Fruit fly (Drosophila melanogaster) whole organism, embryonic: Measurements from ENCODE around the gene ZnT86D.

Experiments used
- Bdp1 ChIP-seq: fragments of 200-800 bp; sonication (Bioruptor generic); optimal IDR thresholded peaks from 3 replicates; lab custom pipeline; 2016; ENCODE audit warnings: missing biosample characterization, missing genetic modification characterization
- CG10147 ChIP-seq: fragments of 200-800 bp; sonication (Bioruptor generic); optimal IDR thresholded peaks from 2 replicates; lab custom pipeline; 2019; ENCODE audit warnings: missing biosample characterization, mild to moderate bottlenecking, missing genetic modification characterization, moderate library complexity
- CG10654 ChIP-seq: fragments of 200-800 bp; sonication (Bioruptor generic); optimal IDR thresholded peaks from 2 replicates; lab custom pipeline; 2016; ENCODE audit warnings: missing biosample characterization, missing genetic modification characterization
- CG10959 ChIP-seq: fragments of 200-800 bp; sonication (Bioruptor generic); IDR thresholded peaks from 2 replicates; pipeline ENCODE4 v1.3.6; 2022; ENCODE audit warnings: missing biosample characterization, missing genetic modification characterization
- CG11456 ChIP-seq: fragments of 200-800 bp; sonication (Bioruptor generic); IDR thresholded peaks from 3 replicates; pipeline ENCODE4 v1.3.6; 2022; ENCODE audit warnings: missing biosample characterization, missing genetic modification characterization
- CG11560 ChIP-seq: fragments of 200-800 bp; sonication (Bioruptor generic); IDR thresholded peaks from 3 replicates; pipeline ENCODE4 v1.3.6; 2022; ENCODE audit warnings: missing biosample characterization, missing genetic modification characterization
- CG12659 ChIP-seq: fragments of 200-800 bp; sonication (Bioruptor generic); optimal IDR thresholded peaks from 3 replicates; lab custom pipeline; 2017; ENCODE audit warnings: mild to moderate bottlenecking, missing biosample characterization, missing genetic modification reagents, missing genetic modification characterization
- CG12744 ChIP-seq: fragments of 200-800 bp; sonication (Bioruptor generic); optimal IDR thresholded peaks from 2 replicates; lab custom pipeline; 2016; ENCODE audit warnings: missing biosample characterization, missing genetic modification characterization
- CG13123 ChIP-seq: fragments of 200-800 bp; sonication (Bioruptor generic); optimal IDR thresholded peaks from 2 replicates; lab custom pipeline; 2016; ENCODE audit warnings: missing biosample characterization, missing genetic modification characterization
- CG13775 ChIP-seq: fragments of 200-800 bp; sonication (Bioruptor generic); optimal IDR thresholded peaks from 3 replicates; lab custom pipeline; 2017; ENCODE audit warnings: missing biosample characterization, mild to moderate bottlenecking, missing genetic modification characterization
- CG14860 ChIP-seq: fragments of 200-800 bp; sonication (Bioruptor generic); IDR thresholded peaks from 3 replicates; pipeline ENCODE4 v1.3.6; 2022; ENCODE audit warnings: missing biosample characterization, missing genetic modification characterization; ENCODE audit not compliant: partially characterized antibody
- CG16779 ChIP-seq: fragments of 200-800 bp; sonication (Bioruptor generic); IDR thresholded peaks from 2 replicates; pipeline ENCODE4 v1.3.6; 2022; ENCODE audit warnings: missing biosample characterization, missing genetic modification characterization
- CG17829 ChIP-seq: fragments of 200-800 bp; optimal IDR thresholded peaks from 2 replicates; lab custom pipeline; 2019; ENCODE audit warnings: missing biosample characterization, mild to moderate bottlenecking, missing genetic modification characterization, moderate library complexity
- CG2116 ChIP-seq: fragments of 200-800 bp; sonication (Bioruptor generic); optimal IDR thresholded peaks from 3 replicates; lab custom pipeline; 2018; ENCODE audit warnings: missing biosample characterization, mild to moderate bottlenecking, missing genetic modification characterization
- CG2199 ChIP-seq: fragments of 200-800 bp; sonication (Bioruptor generic); IDR thresholded peaks from 3 replicates; pipeline ENCODE4 v1.3.6; 2022; ENCODE audit warnings: missing biosample characterization, missing genetic modification characterization
- CG2875 ChIP-seq: fragments of 200-800 bp; sonication (Bioruptor generic); optimal IDR thresholded peaks from 2 replicates; lab custom pipeline; 2017; ENCODE audit warnings: missing biosample characterization, mild to moderate bottlenecking, missing genetic modification characterization, missing genetic modification reagents
- CG30431 ChIP-seq: fragments of 200-800 bp; sonication (Bioruptor generic); optimal IDR thresholded peaks from 2 replicates; lab custom pipeline; 2017; ENCODE audit warnings: missing biosample characterization, missing genetic modification characterization
- CG34422 ChIP-seq: fragments of 200-800 bp; sonication (Bioruptor generic); IDR thresholded peaks from 3 replicates; pipeline ENCODE4 v1.3.6; 2022; ENCODE audit warnings: missing biosample characterization, missing genetic modification characterization
- CG3838 ChIP-seq: fragments of 200-800 bp; sonication (Bioruptor generic); optimal IDR thresholded peaks from 3 replicates; lab custom pipeline; 2016; ENCODE audit warnings: missing biosample characterization, missing genetic modification characterization
- CG42726 ChIP-seq: fragments of 200-800 bp; sonication (Bioruptor generic); IDR thresholded peaks from 2 replicates; pipeline ENCODE4 v1.3.6; 2022; ENCODE audit warnings: missing biosample characterization, missing genetic modification characterization; ENCODE audit not compliant: partially characterized antibody
- CG5245 ChIP-seq: fragments of 200-800 bp; sonication (Bioruptor generic); optimal IDR thresholded peaks from 3 replicates; lab custom pipeline; 2016; ENCODE audit warnings: missing biosample characterization, missing genetic modification characterization
- CG6654 ChIP-seq: fragments of 200-800 bp; sonication (Bioruptor generic); optimal IDR thresholded peaks from 2 replicates; lab custom pipeline; 2017; ENCODE audit warnings: missing biosample characterization, mild to moderate bottlenecking, missing genetic modification characterization
- CG7928 ChIP-seq: fragments of 200-800 bp; sonication (Bioruptor generic); optimal IDR thresholded peaks from 2 replicates; lab custom pipeline; 2017; ENCODE audit warnings: missing biosample characterization, mild to moderate bottlenecking, missing genetic modification characterization
- CG8944 ChIP-seq: fragments of 200-800 bp; sonication (Bioruptor generic); optimal IDR thresholded peaks from 3 replicates; lab custom pipeline; 2016; ENCODE audit warnings: missing biosample characterization, missing genetic modification characterization
- CG9437 ChIP-seq: fragments of 200-800 bp; sonication (Bioruptor generic); optimal IDR thresholded peaks from 2 replicates; lab custom pipeline; 2018; ENCODE audit warnings: missing biosample characterization, mild to moderate bottlenecking, missing genetic modification characterization
- CrebB ChIP-seq: fragments of 200-800 bp; sonication (Bioruptor generic); optimal IDR thresholded peaks from 3 replicates; lab custom pipeline; 2018; ENCODE audit warnings: missing biosample characterization, mild to moderate bottlenecking, missing genetic modification characterization
- Doc3 ChIP-seq: fragments of 200-800 bp; sonication (Bioruptor generic); IDR thresholded peaks from 3 replicates; pipeline ENCODE4 v1.3.6; 2022; ENCODE audit warnings: missing biosample characterization, missing genetic modification characterization; ENCODE audit not compliant: partially characterized antibody
- E2f1 ChIP-seq: fragments of 200-800 bp; sonication (Bioruptor generic); IDR thresholded peaks from 2 replicates; pipeline ENCODE4 v1.3.6; 2022; ENCODE audit warnings: missing biosample characterization, missing genetic modification characterization
- Fer2 ChIP-seq: fragments of 200-800 bp; sonication (Bioruptor generic); optimal IDR thresholded peaks from 2 replicates; lab custom pipeline; 2018; ENCODE audit warnings: missing biosample characterization, mild to moderate bottlenecking, missing genetic modification characterization, moderate library complexity
- Optix ChIP-seq: fragments of 200-800 bp; sonication (Bioruptor generic); IDR thresholded peaks from 3 replicates; pipeline ENCODE4 v1.3.6; 2022; ENCODE audit warnings: missing biosample characterization, missing genetic modification characterization
- Side ChIP-seq: fragments of 200-800 bp; sonication (Bioruptor generic); optimal IDR thresholded peaks from 2 replicates; lab custom pipeline; 2016; ENCODE audit warnings: missing biosample characterization, missing genetic modification characterization
- Spps ChIP-seq: fragments of 200-800 bp; sonication (Bioruptor generic); optimal IDR thresholded peaks from 2 replicates; lab custom pipeline; 2018; ENCODE audit warnings: missing biosample characterization, mild to moderate bottlenecking, missing genetic modification characterization
- abd-A ChIP-seq: fragments of 200-800 bp; sonication (Bioruptor generic); optimal IDR thresholded peaks from 3 replicates; lab custom pipeline; 2019; ENCODE audit warnings: missing biosample characterization, mild to moderate bottlenecking, missing genetic modification characterization, moderate library complexity
- bsh ChIP-seq, 2 experiments: fragments of 200-800 bp; sonication (Bioruptor generic); optimal IDR thresholded peaks; 2 replicates each; lab custom pipeline; 2017 to 2018; ENCODE audit warnings: mild to moderate bottlenecking in 2 of 2, missing biosample characterization in 2 of 2, missing genetic modification characterization in 2 of 2, moderate library complexity in 1 of 2
- cg ChIP-seq: fragments of 200-800 bp; sonication (Bioruptor generic); optimal IDR thresholded peaks from 3 replicates; lab custom pipeline; 2019; ENCODE audit warnings: missing biosample characterization, mild to moderate bottlenecking, missing genetic modification characterization, moderate library complexity
- ci ChIP-seq: fragments of 200-800 bp; sonication (Bioruptor generic); IDR thresholded peaks from 3 replicates; pipeline ENCODE4 v1.3.6; 2022; ENCODE audit warnings: missing biosample characterization, missing genetic modification characterization
- eve ChIP-seq, 2 experiments: fragments of >200 bp; optimal IDR thresholded peaks; 2 replicates each; lab custom pipeline; 2017; ENCODE audit warnings: missing biosample characterization in 2 of 2, missing genetic modification characterization in 2 of 2
- hb ChIP-seq: fragments of 200-800 bp; sonication (Bioruptor generic); IDR thresholded peaks from 3 replicates; pipeline ENCODE4 v1.3.6; 2022; ENCODE audit warnings: missing biosample characterization, missing genetic modification characterization; ENCODE audit not compliant: partially characterized antibody
- inv ChIP-seq: fragments of 200-800 bp; sonication (Bioruptor generic); IDR thresholded peaks from 2 replicates; pipeline ENCODE4 v1.3.6; 2022; ENCODE audit warnings: missing biosample characterization, missing genetic modification characterization; ENCODE audit not compliant: partially characterized antibody
- jigr1 ChIP-seq: fragments of 200-800 bp; sonication (Bioruptor generic); IDR thresholded peaks from 3 replicates; pipeline ENCODE4 v1.3.6; 2022; ENCODE audit warnings: missing biosample characterization, missing genetic modification characterization
- maf-S ChIP-seq: fragments of 200-800 bp; sonication (Bioruptor generic); optimal IDR thresholded peaks from 2 replicates; lab custom pipeline; 2016; ENCODE audit warnings: missing biosample characterization, missing genetic modification characterization
- repo ChIP-seq: fragments of 200-800 bp; sonication (Bioruptor generic); optimal IDR thresholded peaks from 2 replicates; lab custom pipeline; 2016; ENCODE audit warnings: missing biosample characterization, missing genetic modification characterization
- sc ChIP-seq, 3 experiments: fragments of >200 bp in 2 of 3; fragments of 200-800 bp in 1 of 3; sonication (Bioruptor generic) in 1 of 3; optimal IDR thresholded peaks; 2 replicates in 2 of 3; 3 replicates in 1 of 3; lab custom pipeline; 2017; ENCODE audit warnings: mild to moderate bottlenecking in 1 of 3, missing biosample characterization in 1 of 3, missing genetic modification characterization in 1 of 3, missing genetic modification reagents in 1 of 3
- sd ChIP-seq: fragments of 200-800 bp; sonication (Bioruptor generic); optimal IDR thresholded peaks from 3 replicates; lab custom pipeline; 2018; ENCODE audit warnings: missing biosample characterization, mild to moderate bottlenecking, missing genetic modification characterization, moderate library complexity
- shn ChIP-seq: fragments of 200-800 bp; sonication (Bioruptor generic); optimal IDR thresholded peaks from 3 replicates; lab custom pipeline; 2016; ENCODE audit warnings: missing biosample characterization, missing genetic modification characterization
- sisA ChIP-seq: fragments of 200-800 bp; sonication (Bioruptor generic); IDR thresholded peaks from 2 replicates; pipeline ENCODE4 v1.3.6; 2022; ENCODE audit warnings: missing biosample characterization, missing genetic modification characterization
- stc ChIP-seq: fragments of 200-800 bp; sonication (Bioruptor generic); IDR thresholded peaks from 2 replicates; pipeline ENCODE4 v1.3.6; 2022; ENCODE audit warnings: missing biosample characterization, missing genetic modification characterization
- tio ChIP-seq: fragments of 200-800 bp; sonication (Bioruptor generic); optimal IDR thresholded peaks from 2 replicates; lab custom pipeline; 2017; ENCODE audit warnings: missing biosample characterization, missing genetic modification characterization, inconsistent platforms
- usp ChIP-seq: fragments of >200 bp; optimal IDR thresholded peaks from 2 replicates; lab custom pipeline; 2017; ENCODE audit warnings: missing biosample characterization, missing genetic modification characterization
- vvl ChIP-seq: fragments of 200-800 bp; sonication (Bioruptor generic); IDR thresholded peaks from 2 replicates; pipeline ENCODE4 v1.3.6; 2022; ENCODE audit warnings: missing biosample characterization, missing genetic modification characterization

The ZnT86D gene

DNA sequence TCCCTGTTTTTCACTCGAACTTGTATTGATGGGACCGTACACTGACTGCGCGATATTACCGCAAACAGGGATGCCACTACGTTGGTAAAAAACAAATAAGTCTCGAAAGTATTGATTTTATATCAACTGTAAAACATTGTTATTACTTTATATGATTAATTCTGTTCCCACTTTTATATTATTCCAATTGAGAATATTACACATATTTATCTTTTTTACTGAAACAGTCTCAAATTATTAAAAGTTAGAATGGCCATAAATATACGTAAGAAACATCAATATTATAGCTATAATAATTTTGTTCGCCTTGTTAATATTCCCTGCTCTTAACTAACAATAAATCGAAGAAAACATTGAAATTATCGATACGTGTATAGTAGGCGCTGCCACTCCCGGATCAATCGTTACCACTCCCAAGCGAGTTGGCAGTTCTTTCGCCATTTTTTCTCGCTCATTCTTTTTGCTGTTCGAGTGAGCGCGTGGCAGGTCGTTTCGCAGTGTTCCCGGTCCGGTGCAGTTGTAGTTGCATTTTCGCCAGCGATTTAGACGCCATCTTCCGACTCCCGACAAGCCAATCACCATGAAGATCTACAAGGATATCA lies 4.4 kb downstream of the ZnT86D start, which contains the start of the genes SdhC and Tctp (continued):
- no peak for TF ChIP-seq CG16779
- no peak for TF ChIP-seq cg
- no peak for TF ChIP-seq CG14860 (GFP tag; lab: Robert Waterston, UW)
- TF ChIP-seq CG2199 (GFP tag; lab: Robert Waterston, UW) = no peak
- peak; percentile 30; the same call in 1 of the 3 replicates for TF ChIP-seq CG34422 (GFP tag; lab: Robert Waterston, UW)
- TF ChIP-seq CG6654 (GFP tag; lab: Kevin White, UChicago) = no peak
- no peak for TF ChIP-seq eve (GFP tag; optimal IDR thresholded peaks at IDR 0.05; lab: Kevin White, UChicago)
- TF ChIP-seq CG5245 (GFP tag; lab: Kevin White, UChicago) = no peak
- TF ChIP-seq Spps (tag; lab: Kevin White, UChicago) = no peak
- TF ChIP-seq CG10147 (GFP tag; lab: Kevin White, UChicago) = peak; percentile 6
- 0 out of 2 replicates have a peak, but pooled peaks have one; percentile 34 for TF ChIP-seq vvl (GFP tag; lab: Robert Waterston, UW)
- no peak for TF ChIP-seq E2f1
- no peak for TF ChIP-seq Bdp1 (GFP tag; lab: Kevin White, UChicago)
- no peak for TF ChIP-seq hb (GFP tag; lab: Robert Waterston, UW)
- TF ChIP-seq usp = no peak
- no peak for TF ChIP-seq CG11560 (tag; lab: Robert Waterston, UW)
- TF ChIP-seq Doc3 (GFP tag; lab: Robert Waterston, UW) = peak; percentile 57; the same call in 2 of the 3 replicates
- TF ChIP-seq Side = no peak
- peak; percentile 15 for TF ChIP-seq CG10654 (GFP tag; lab: Kevin White, UChicago)
- TF ChIP-seq bsh (GFP tag; optimal IDR thresholded peaks at IDR 0.05; lab: Kevin White, UChicago) = peak in 1 of 2 experiments; percentile 20
- no peak for TF ChIP-seq abd-A (tag; lab: Kevin White, UChicago)
- TF ChIP-seq Fer2 (tag; lab: Kevin White, UChicago) = no peak
- TF ChIP-seq shn (GFP tag; lab: Kevin White, UChicago) = peak; percentile 38
- no peak for TF ChIP-seq CG10959
- no peak for TF ChIP-seq repo (GFP tag; lab: Kevin White, UChicago)
- no peak for TF ChIP-seq stc
- peak; percentile 36 for TF ChIP-seq CG9437 (GFP tag; lab: Kevin White, UChicago)
- no peak for TF ChIP-seq Optix (GFP tag; lab: Robert Waterston, UW)
- TF ChIP-seq CG8944 = no peak
- TF ChIP-seq CG13775 (GFP tag; lab: Kevin White, UChicago) = peak; percentile 53
- TF ChIP-seq CG3838 (GFP tag; lab: Kevin White, UChicago) = no peak
- no peak for TF ChIP-seq jigr1 (GFP tag; lab: Robert Waterston, UW)
- TF ChIP-seq CG11456 = peak; percentile 23; the same call in 2 of the 3 replicates
- TF ChIP-seq ci (GFP tag; lab: Robert Waterston, UW) = peak; percentile 23; the same call in 1 of the 3 replicates
- no peak for TF ChIP-seq CG2875
- no peak for TF ChIP-seq CrebB
- TF ChIP-seq sisA (GFP tag; lab: Robert Waterston, UW) = no peak
- TF ChIP-seq CG7928 = no peak
- peak; percentile 40 for TF ChIP-seq CG13123 (GFP tag; lab: Kevin White, UChicago)
- no peak for TF ChIP-seq sd
- peak; percentile 57; the same call in 1 of the 2 replicates for TF ChIP-seq CG42726 (GFP tag; lab: Robert Waterston, UW)
- TF ChIP-seq sc (optimal IDR thresholded peaks at IDR 0.05; lab: Kevin White, UChicago) = no peak
- TF ChIP-seq sc (GFP tag; optimal IDR thresholded peaks at IDR 0.05; lab: Kevin White, UChicago) = no peak
- TF ChIP-seq inv = peak; percentile 25; the same call in 1 of the 2 replicates
- TF ChIP-seq CG12659 (GFP tag; lab: Kevin White, UChicago) = peak; percentile 83
- TF ChIP-seq CG30431 (GFP tag; lab: Kevin White, UChicago) = no peak
- no peak for TF ChIP-seq CG12744
- peak; percentile 59 for TF ChIP-seq CG17829
- TF ChIP-seq tio = no peak
- TF ChIP-seq CG2116 (GFP tag; lab: Kevin White, UChicago) = peak; percentile 76
- no peak for TF ChIP-seq maf-S (GFP tag; lab: Kevin White, UChicago)
